Worm (Caenorhabditis elegans): ENCODE results near the gene arl-1.

- TF ChIP-seq ama-1 (optimal IDR thresholded peaks at IDR 0.05): no peak
- no peak for TF ChIP-seq lin-39 (tag; optimal IDR thresholded peaks at IDR 0.05)
- TF ChIP-seq nhr-77 (tag; optimal IDR thresholded peaks at IDR 0.05): no peak
- TF ChIP-seq nhr-11 (tag; optimal IDR thresholded peaks at IDR 0.05): no peak
- no peak for TF ChIP-seq nhr-12 (tag; optimal IDR thresholded peaks at IDR 0.05)
- TF ChIP-seq unc-62 (GFP tag; optimal IDR thresholded peaks at IDR 0.05): no peak
- TF ChIP-seq ZK546.5 (tag; optimal IDR thresholded peaks at IDR 0.05): no peak
- TF ChIP-seq pqm-1 (tag; optimal IDR thresholded peaks at IDR 0.05): no peak
- TF ChIP-seq fkh-10 (GFP tag; optimal IDR thresholded peaks at IDR 0.05): no peak
- TF ChIP-seq sea-2 (GFP tag; optimal IDR thresholded peaks at IDR 0.05): no peak
- peak; percentile 10 for TF ChIP-seq pha-4 (tag; optimal IDR thresholded peaks at IDR 0.05)
- no peak for TF ChIP-seq mml-1 (tag; optimal IDR thresholded peaks at IDR 0.05)
These were observed 40.1 kb downstream of the arl-1 start, which contains the start of gene T22C8.3 for ce11 chrII:8621883-8622282.
